Worm (Caenorhabditis elegans) whole organism, L4 larva: ENCODE results near the gene R01H2.8.
A peak's percentile ranks its signal among the peaks of the same experiment; 100 is the strongest.

Source experiments
- F26F4.8 ChIP-seq: fragments of 200-800 bp; sonication (Bioruptor generic); conservative IDR thresholded peaks from 2 replicates; pipeline ENCODE4 v1.3.6; 2022; ENCODE audit warnings: missing genetic modification characterization, missing compliant biosample characterization
- R02D3.7 ChIP-seq: fragments of 150-350 bp; sonication (generic microtip); optimal IDR thresholded peaks from 3 replicates; lab custom pipeline; 2014; ENCODE audit warnings: missing biosample characterization, missing genetic modification characterization
- T20F7.1 ChIP-seq: fragments of 200-800 bp; sonication (Bioruptor generic); optimal IDR thresholded peaks from 2 replicates; lab custom pipeline; 2018; ENCODE audit warnings: mild to moderate bottlenecking, missing genetic modification characterization, missing compliant biosample characterization
- Y105C5A.15 ChIP-seq: fragments of 200-800 bp; sonication (Bioruptor generic); IDR thresholded peaks from 2 replicates; pipeline ENCODE4 v1.3.6; 2022; ENCODE audit warnings: missing genetic modification characterization, missing compliant biosample characterization
- Y48G9A.11 ChIP-seq: fragments of 200-800 bp; sonication (Bioruptor generic); IDR thresholded peaks from 2 replicates; pipeline ENCODE4 v1.3.6; 2022; ENCODE audit warnings: missing genetic modification reagents, missing genetic modification characterization, missing compliant biosample characterization
- ZK546.5 ChIP-seq, 2 experiments: sonication (generic microtip); optimal IDR thresholded peaks; 2 replicates each; lab custom pipeline; 2017; ENCODE audit warnings: missing biosample characterization in 2 of 2, missing genetic modification characterization in 2 of 2
- ama-1 ChIP-seq: fragments of 150-350 bp; optimal IDR thresholded peaks from 2 replicates; lab custom pipeline; 2014; ENCODE audit warnings: inconsistent platforms, mixed read lengths
- arid-1 ChIP-seq: fragments of 200-800 bp; sonication (Bioruptor generic); conservative IDR thresholded peaks from 2 replicates; pipeline ENCODE4 v1.3.6; 2022; ENCODE audit warnings: missing genetic modification reagents, missing genetic modification characterization, missing compliant biosample characterization
- attf-4 ChIP-seq: sonication (generic microtip); optimal IDR thresholded peaks from 3 replicates; lab custom pipeline; 2017; ENCODE audit warnings: missing biosample characterization, missing genetic modification characterization
- ceh-28 ChIP-seq: fragments of 150-350 bp; optimal IDR thresholded peaks from 2 replicates; lab custom pipeline; 2014; ENCODE audit warnings: missing biosample characterization, missing genetic modification reagents, missing genetic modification characterization
- ceh-44 ChIP-seq: fragments of 200-800 bp; sonication (Bioruptor generic); IDR thresholded peaks from 2 replicates; pipeline ENCODE4 v1.3.6; 2022; ENCODE audit warnings: missing genetic modification reagents, missing genetic modification characterization, missing compliant biosample characterization
- ces-1 ChIP-seq: fragments of 150-350 bp; sonication (generic microtip); optimal IDR thresholded peaks from 4 replicates; lab custom pipeline; 2014; ENCODE audit warnings: missing biosample characterization, missing genetic modification reagents, missing genetic modification characterization
- ctbp-1 ChIP-seq: fragments of 200-800 bp; sonication (Bioruptor generic); IDR thresholded peaks from 2 replicates; pipeline ENCODE4 v1.3.6; 2022; ENCODE audit warnings: missing genetic modification reagents, missing genetic modification characterization, missing compliant biosample characterization
- daf-12 ChIP-seq: fragments of 150-350 bp; optimal IDR thresholded peaks from 2 replicates; lab custom pipeline; 2014; ENCODE audit warnings: missing biosample characterization, missing genetic modification reagents, missing genetic modification characterization
- dmd-8 ChIP-seq: fragments of 200-800 bp; sonication (Bioruptor generic); IDR thresholded peaks from 2 replicates; pipeline ENCODE4 v1.3.6; 2022; ENCODE audit warnings: missing genetic modification characterization, missing compliant biosample characterization
- dmd-9 ChIP-seq: fragments of 200-800 bp; sonication (Bioruptor generic); IDR thresholded peaks from 2 replicates; pipeline ENCODE4 v1.3.6; 2022; ENCODE audit warnings: missing genetic modification reagents, missing genetic modification characterization, missing compliant biosample characterization
- dpl-1 ChIP-seq: fragments of 150-350 bp; optimal IDR thresholded peaks from 2 replicates; lab custom pipeline; 2014; ENCODE audit warnings: missing biosample characterization, missing genetic modification reagents, missing genetic modification characterization
- dve-1 ChIP-seq: sonication (generic microtip); optimal IDR thresholded peaks from 2 replicates; lab custom pipeline; 2017; ENCODE audit warnings: antibody characterized with exemption, mild to moderate bottlenecking, missing genetic modification characterization, missing compliant biosample characterization; ENCODE audit not compliant: insufficient read depth
- egl-43 ChIP-seq: fragments of 200-800 bp; sonication (Bioruptor generic); IDR thresholded peaks from 2 replicates; pipeline ENCODE4 v1.3.6; 2022; ENCODE audit warnings: missing genetic modification reagents, missing genetic modification characterization, missing compliant biosample characterization
- fkh-10 ChIP-seq: fragments of 150-350 bp; optimal IDR thresholded peaks from 2 replicates; lab custom pipeline; 2014; ENCODE audit warnings: missing biosample characterization, missing genetic modification reagents, missing genetic modification characterization
- fos-1 ChIP-seq: fragments of 150-350 bp; optimal IDR thresholded peaks from 2 replicates; lab custom pipeline; 2014; ENCODE audit warnings: missing biosample characterization, missing genetic modification characterization
- gei-8 ChIP-seq: fragments of 200-800 bp; sonication (Bioruptor generic); optimal IDR thresholded peaks from 2 replicates; lab custom pipeline; 2018; ENCODE audit warnings: mild to moderate bottlenecking, missing genetic modification characterization, missing compliant biosample characterization
- hlh-11 ChIP-seq: fragments of 200-800 bp; sonication (Bioruptor generic); optimal IDR thresholded peaks from 2 replicates; lab custom pipeline; 2018; ENCODE audit warnings: mild to moderate bottlenecking, missing genetic modification characterization, missing compliant biosample characterization
- hlh-30 ChIP-seq: sonication (generic microtip); optimal IDR thresholded peaks from 2 replicates; lab custom pipeline; 2017; ENCODE audit warnings: antibody characterized with exemption, mild to moderate bottlenecking, missing genetic modification characterization, missing compliant biosample characterization; ENCODE audit not compliant: insufficient read depth
- jun-1 ChIP-seq: fragments of 150-350 bp; optimal IDR thresholded peaks from 2 replicates; lab custom pipeline; 2014; ENCODE audit warnings: missing biosample characterization, missing genetic modification reagents, missing genetic modification characterization
- lim-7 ChIP-seq: fragments of 200-800 bp; sonication (Bioruptor generic); IDR thresholded peaks from 2 replicates; pipeline ENCODE4 v1.3.6; 2022; ENCODE audit warnings: missing genetic modification characterization, missing compliant biosample characterization
- lin-1 ChIP-seq: fragments of 200-800 bp; sonication (Bioruptor generic); IDR thresholded peaks from 2 replicates; pipeline ENCODE4 v1.3.6; 2022; ENCODE audit warnings: missing genetic modification reagents, missing genetic modification characterization, missing compliant biosample characterization
- lin-13 ChIP-seq: fragments of 150-350 bp; optimal IDR thresholded peaks from 2 replicates; lab custom pipeline; 2014; ENCODE audit warnings: missing biosample characterization, missing genetic modification reagents, missing genetic modification characterization
- lin-29 ChIP-seq: fragments of 200-800 bp; sonication (Bioruptor generic); IDR thresholded peaks from 2 replicates; pipeline ENCODE4 v1.3.6; 2022; ENCODE audit warnings: missing genetic modification reagents, missing genetic modification characterization, missing compliant biosample characterization
- lsy-2 ChIP-seq, 2 experiments: fragments of 150-350 bp in 1 of 2; sonication (generic microtip) in 1 of 2; optimal IDR thresholded peaks; 2 replicates each; lab custom pipeline; 2014 to 2017; ENCODE audit warnings: missing biosample characterization in 2 of 2, missing genetic modification characterization in 2 of 2
- madf-5 ChIP-seq, 2 experiments: fragments of 200-800 bp; sonication (Bioruptor generic); IDR thresholded peaks; 2 replicates each; pipeline ENCODE4 v1.3.6; 2022; ENCODE audit warnings: missing compliant biosample characterization in 2 of 2, missing genetic modification characterization in 2 of 2
- mep-1 ChIP-seq: fragments of 150-350 bp; sonication (generic microtip); optimal IDR thresholded peaks from 3 replicates; lab custom pipeline; 2014; ENCODE audit warnings: missing biosample characterization, missing genetic modification characterization
- mxl-2 ChIP-seq: fragments of 200-800 bp; sonication (Bioruptor generic); conservative IDR thresholded peaks from 2 replicates; pipeline ENCODE4 v1.3.6; 2022; ENCODE audit warnings: missing genetic modification reagents, missing genetic modification characterization, missing compliant biosample characterization
- nhr-11 ChIP-seq: fragments of 150-350 bp; optimal IDR thresholded peaks from 2 replicates; lab custom pipeline; 2014; ENCODE audit warnings: missing biosample characterization, missing genetic modification characterization
- nhr-6 ChIP-seq: fragments of 150-350 bp; optimal IDR thresholded peaks from 2 replicates; lab custom pipeline; 2014; ENCODE audit warnings: missing biosample characterization, missing genetic modification characterization
- nhr-76 ChIP-seq: fragments of 150-350 bp; optimal IDR thresholded peaks from 2 replicates; lab custom pipeline; 2014; ENCODE audit warnings: missing biosample characterization, missing genetic modification characterization
- set-16 ChIP-seq: fragments of 200-800 bp; sonication (Bioruptor generic); IDR thresholded peaks from 2 replicates; pipeline ENCODE4 v1.3.6; 2022; ENCODE audit warnings: missing genetic modification reagents, missing genetic modification characterization, missing compliant biosample characterization
- snpc-1.2 ChIP-seq: fragments of 200-800 bp; sonication (Bioruptor generic); IDR thresholded peaks from 2 replicates; pipeline ENCODE4 v1.3.6; 2022; ENCODE audit warnings: missing genetic modification reagents, missing genetic modification characterization, missing compliant biosample characterization
- spr-1 ChIP-seq: sonication (generic microtip); optimal IDR thresholded peaks from 2 replicates; lab custom pipeline; 2016; ENCODE audit warnings: mild to moderate bottlenecking, missing genetic modification characterization, missing compliant biosample characterization
- unc-62 ChIP-seq, 3 experiments: fragments of 150-350 bp in 1 of 3; sonication (generic microtip); optimal IDR thresholded peaks in 2 of 3; peaks in 1 of 3; 1 replicate in 1 of 3; 2 replicates in 2 of 3; lab custom pipeline; 2014 to 2017; ENCODE audit warnings: missing biosample characterization in 3 of 3, missing genetic modification characterization in 3 of 3, missing genetic modification reagents in 3 of 3, missing genotype in 1 of 3
- vab-7 ChIP-seq: fragments of 200-800 bp; sonication (Bioruptor generic); IDR thresholded peaks from 2 replicates; pipeline ENCODE4 v1.3.6; 2022; ENCODE audit warnings: missing genetic modification reagents, missing genetic modification characterization, missing compliant biosample characterization
- zag-1 ChIP-seq: fragments of 150-350 bp; optimal IDR thresholded peaks from 2 replicates; lab custom pipeline; 2014; ENCODE audit warnings: missing biosample characterization, missing genetic modification characterization
- zfp-2 ChIP-seq: sonication (generic microtip); optimal IDR thresholded peaks from 2 replicates; lab custom pipeline; 2016; ENCODE audit warnings: mild to moderate bottlenecking, missing genetic modification characterization, missing compliant biosample characterization
- zfp-3 ChIP-seq: fragments of 200-800 bp; sonication (Bioruptor generic); conservative IDR thresholded peaks from 2 replicates; pipeline ENCODE4 v1.3.6; 2022; ENCODE audit warnings: missing genetic modification reagents, missing genetic modification characterization, missing compliant biosample characterization
- zip-11 ChIP-seq: fragments of 200-800 bp; sonication (Bioruptor generic); IDR thresholded peaks from 2 replicates; pipeline ENCODE4 v1.3.6; 2022; ENCODE audit warnings: missing genetic modification characterization, missing compliant biosample characterization
- ztf-11 ChIP-seq: fragments of 150-350 bp; optimal IDR thresholded peaks from 2 replicates; lab custom pipeline; 2014; ENCODE audit warnings: missing biosample characterization, missing genetic modification characterization
- ztf-7 ChIP-seq: fragments of 150-350 bp; optimal IDR thresholded peaks from 2 replicates; lab custom pipeline; 2014; ENCODE audit warnings: missing biosample characterization, missing genetic modification characterization

R01H2.8 gene

DNA sequence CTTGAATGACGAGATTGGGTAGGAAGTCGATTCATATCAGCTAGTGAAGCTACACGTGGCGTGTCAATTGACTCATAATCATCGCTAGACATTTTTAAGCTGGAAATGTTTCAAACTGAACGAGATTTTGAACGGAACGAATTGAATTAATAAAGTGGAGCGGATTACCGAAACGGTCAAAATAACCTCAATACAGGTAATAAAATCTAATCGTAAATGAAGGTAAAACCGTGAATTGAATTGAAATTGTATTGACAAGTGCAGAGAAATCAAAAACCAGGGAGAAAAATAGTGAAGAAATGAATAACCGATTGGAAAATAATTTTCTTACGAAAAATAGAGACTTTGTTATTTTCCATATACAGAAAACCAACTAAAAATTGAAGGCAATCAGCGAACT lies 39.8 kb upstream of the R01H2.8 start, which contains the start of gene cyk-1:
TSS of gene cyk-1 (minus strand) at position 101 of the 400 bp plus-strand sequence.
- TF ChIP-seq zag-1 (tag; lab: Kevin White, UChicago) = no peak
- TF ChIP-seq dmd-9 (GFP tag; lab: Robert Waterston, UW) = no peak
- no peak for TF ChIP-seq nhr-76 (tag; lab: Kevin White, UChicago)
- TF ChIP-seq attf-4 (tag; lab: Kevin White, UChicago) = no peak
- TF ChIP-seq ces-1 (GFP tag; lab: Kevin White, UChicago) = no peak
- TF ChIP-seq nhr-11 (tag; lab: Kevin White, UChicago) = no peak
- no peak for TF ChIP-seq R02D3.7 (tag; lab: Kevin White, UChicago)
- no peak for TF ChIP-seq gei-8 (GFP tag; lab: Kevin White, UChicago)
- TF ChIP-seq lsy-2 (tag; optimal IDR thresholded peaks at IDR 0.05; lab: Kevin White, UChicago) = no peak
- TF ChIP-seq lim-7 (GFP tag; lab: Robert Waterston, UW) = no peak
- no peak for TF ChIP-seq mep-1 (tag; lab: Kevin White, UChicago)
- no peak for TF ChIP-seq T20F7.1 (GFP tag; lab: Kevin White, UChicago)
- no peak for TF ChIP-seq lin-29 (GFP tag; lab: Robert Waterston, UW)
- no peak for TF ChIP-seq ztf-11 (tag; lab: Kevin White, UChicago)
- TF ChIP-seq daf-12 = no peak
- TF ChIP-seq zfp-2 (tag; lab: Kevin White, UChicago) = no peak
- TF ChIP-seq dve-1 (tag; lab: Kevin White, UChicago) = no peak
- no peak for TF ChIP-seq dmd-8
- TF ChIP-seq zfp-3 = no peak
- no peak for TF ChIP-seq ama-1 (lab: Kevin White, UChicago)

DNA sequence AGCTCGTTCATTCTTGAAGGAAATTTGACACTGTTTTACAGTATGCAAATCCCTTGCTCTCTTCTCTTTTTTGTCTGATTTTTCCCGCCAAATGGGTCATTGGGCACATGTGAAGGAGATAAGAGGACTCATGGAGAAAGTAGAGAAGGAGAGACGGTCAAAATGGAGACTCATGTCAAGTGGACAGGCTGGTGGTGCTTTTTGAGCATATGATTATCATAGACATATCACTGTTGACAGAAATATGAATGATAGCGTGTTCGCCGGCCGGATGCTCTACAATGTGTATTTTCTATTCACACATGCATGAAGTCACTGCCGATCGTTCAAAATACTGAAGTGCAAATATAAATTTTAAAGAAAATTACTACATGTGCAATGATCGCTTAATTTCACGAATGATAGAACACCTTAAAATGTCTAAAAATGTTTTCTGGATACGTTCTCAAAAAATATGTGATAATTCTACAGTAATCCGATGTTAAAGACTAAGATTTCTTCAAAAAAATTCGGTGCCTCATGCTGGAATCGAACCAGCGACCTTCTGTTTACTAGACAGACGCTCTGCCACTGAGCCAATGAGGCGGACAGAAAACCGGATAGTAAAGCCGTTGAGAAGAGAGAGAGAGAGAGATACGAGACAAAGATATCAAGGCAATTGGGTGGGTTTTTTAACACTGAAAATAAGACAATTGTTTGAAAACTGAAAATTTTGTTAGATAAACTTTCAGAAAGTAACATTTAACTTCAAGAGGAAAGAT lies 38.6 kb upstream of the R01H2.8 start:
- TF ChIP-seq lin-1 (GFP tag; lab: Robert Waterston, UW) = peak; percentile 54; the same call in 1 of the 2 replicates
- peak; percentile 22 for TF ChIP-seq hlh-11
- 0 out of 2 replicates have a peak, but pooled peaks have one; percentile 28 for TF ChIP-seq vab-7 (GFP tag; lab: Robert Waterston, UW)
- no peak for TF ChIP-seq ztf-7 (tag; lab: Kevin White, UChicago)
- no peak for TF ChIP-seq fkh-10 (GFP tag; lab: Kevin White, UChicago)
- TF ChIP-seq ceh-44 (GFP tag; lab: Robert Waterston, UW) = no peak
- TF ChIP-seq unc-62 (GFP tag; optimal IDR thresholded peaks at IDR 0.05 in 1 of 2; lab: Kevin White, UChicago) = peak in 1 of 2 experiments; percentile 95
- no peak for TF ChIP-seq unc-62 (tag; optimal IDR thresholded peaks at IDR 0.05; lab: Kevin White, UChicago)
- TF ChIP-seq Y48G9A.11 (GFP tag; lab: Robert Waterston, UW) = no peak
- TF ChIP-seq ZK546.5 (tag; optimal IDR thresholded peaks at IDR 0.05; lab: Kevin White, UChicago) = no peak
- TF ChIP-seq ces-1 (GFP tag; lab: Kevin White, UChicago) = no peak
- TF ChIP-seq mxl-2 = no peak
- TF ChIP-seq dmd-8 = no peak
- TF ChIP-seq fos-1 (tag; lab: Kevin White, UChicago) = no peak
- no peak; the same call in 1 of the 2 replicates for TF ChIP-seq egl-43 (GFP tag; lab: Robert Waterston, UW)
- no peak for TF ChIP-seq snpc-1.2 (GFP tag; lab: Robert Waterston, UW)
- TF ChIP-seq madf-5 (GFP tag; IDR thresholded peaks at IDR 0.05; lab: Robert Waterston, UW) = no peak
- TF ChIP-seq F26F4.8 (GFP tag; lab: Robert Waterston, UW) = no peak
- peak; percentile 2 for TF ChIP-seq dve-1 (tag; lab: Kevin White, UChicago)
- TF ChIP-seq nhr-6 (tag; lab: Kevin White, UChicago) = no peak
- no peak for TF ChIP-seq lin-13
- TF ChIP-seq gei-8 (GFP tag; lab: Kevin White, UChicago) = peak; percentile 1
- peak; percentile 45 for TF ChIP-seq hlh-30
- no peak for TF ChIP-seq T20F7.1 (GFP tag; lab: Kevin White, UChicago)
- no peak for TF ChIP-seq set-16 (GFP tag; lab: Robert Waterston, UW)
- TF ChIP-seq ctbp-1 = peak; percentile 60; the same call in 1 of the 2 replicates
- TF ChIP-seq Y105C5A.15 = no peak
- TF ChIP-seq zip-11 (GFP tag; lab: Robert Waterston, UW) = no peak
- peak; percentile 39 for TF ChIP-seq dpl-1 (GFP tag; lab: Kevin White, UChicago)
- TF ChIP-seq spr-1 = peak; percentile 23
- no peak for TF ChIP-seq ceh-28 (tag; lab: Kevin White, UChicago)
- peak; percentile 79 for TF ChIP-seq arid-1 (GFP tag; lab: Robert Waterston, UW)
- no peak for TF ChIP-seq jun-1 (tag; lab: Kevin White, UChicago)
- TF ChIP-seq lim-7 (GFP tag; lab: Robert Waterston, UW) = 0 out of 2 replicates have a peak, but pooled peaks have one; percentile 44
